Worm (Caenorhabditis elegans): Measurements from ENCODE around the gene lgc-36.

DNA sequence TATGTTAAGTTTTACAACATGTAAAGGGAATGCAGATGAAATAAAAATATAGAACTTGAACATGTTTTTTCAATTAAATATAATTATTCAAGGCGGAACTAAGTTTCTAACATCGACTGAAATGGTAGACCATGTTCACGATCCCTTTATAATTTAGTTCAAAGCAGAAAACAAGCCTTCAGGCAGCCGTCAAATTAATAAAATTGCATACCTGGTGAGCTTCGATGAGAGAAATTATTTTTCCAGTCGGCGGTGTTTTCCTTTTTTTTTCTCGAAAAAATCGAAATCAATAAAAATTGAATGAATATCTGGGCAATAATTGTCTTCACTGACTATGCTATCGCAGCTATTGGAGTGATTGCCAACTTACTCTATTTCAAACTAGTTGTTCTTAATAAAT lies 32.1 kb upstream of the lgc-36 start, which contains the start of gene C03E10.1:
- TF ChIP-seq ceh-40 (GFP tag; IDR thresholded peaks at IDR 0.05) = no peak
- TF ChIP-seq ama-1 (optimal IDR thresholded peaks at IDR 0.05) = no peak
- no peak for TF ChIP-seq ama-1 (GFP tag; optimal IDR thresholded peaks at IDR 0.05)
- no peak for TF ChIP-seq F22D6.2 (tag; optimal IDR thresholded peaks at IDR 0.05)
- no peak for TF ChIP-seq lin-54 (GFP tag; optimal IDR thresholded peaks at IDR 0.05)
- TF ChIP-seq T26A5.8 (tag; optimal IDR thresholded peaks at IDR 0.05) = no peak
- TF ChIP-seq dox-1 (GFP tag; IDR thresholded peaks at IDR 0.05) = no peak
- TF ChIP-seq fkh-3 (tag; optimal IDR thresholded peaks at IDR 0.05) = no peak
- TF ChIP-seq T07F8.4 (tag; optimal IDR thresholded peaks at IDR 0.05) = no peak
- no peak for TF ChIP-seq cebp-2 (GFP tag; IDR thresholded peaks at IDR 0.05)
- no peak for TF ChIP-seq C06A6.2 (GFP tag; conservative IDR thresholded peaks at IDR 0.05)
- TF ChIP-seq repo-1 (tag; optimal IDR thresholded peaks at IDR 0.05) = no peak
- TF ChIP-seq nfya-2 (GFP tag; IDR thresholded peaks at IDR 0.05) = no peak
- TF ChIP-seq atf-7 (tag; optimal IDR thresholded peaks at IDR 0.05) = no peak
- TF ChIP-seq F52B5.7 (tag; optimal IDR thresholded peaks at IDR 0.05) = no peak

Measured in whole organism, young adult.